Worm (Caenorhabditis elegans): Measurements from ENCODE around the gene cyp-35A2.

DNA sequence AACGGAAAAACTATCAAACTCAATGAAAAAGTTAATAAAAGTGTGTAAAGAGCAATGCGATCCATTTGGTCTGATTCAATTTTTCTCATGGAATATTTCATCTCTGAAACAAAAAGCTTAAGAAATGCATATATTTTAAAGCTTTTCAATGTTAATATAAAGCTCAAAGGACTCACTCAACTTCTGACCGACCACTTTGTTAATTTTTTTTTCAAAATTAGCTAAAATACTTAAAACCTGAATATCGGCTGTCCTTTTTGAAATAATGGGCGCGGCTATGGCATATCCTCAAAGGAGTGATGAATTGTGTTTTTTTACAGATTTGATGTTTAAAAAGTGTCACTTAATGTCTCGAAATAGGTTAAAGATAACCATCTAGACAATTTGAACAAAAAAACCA, 25.8 kb upstream of the cyp-35A2 start, which contains the start of gene C02H6.1:
- TF ChIP-seq F13C5.2 (tag; optimal IDR thresholded peaks at IDR 0.05) = no peak
- TF ChIP-seq ama-1 (optimal IDR thresholded peaks at IDR 0.05) = no peak
- TF ChIP-seq tbx-11 (GFP tag; IDR thresholded peaks at IDR 0.05) = no peak
- TF ChIP-seq flt-1 (GFP tag; IDR thresholded peaks at IDR 0.05) = no peak
- no peak for TF ChIP-seq scrt-1 (GFP tag; IDR thresholded peaks at IDR 0.05)
- TF ChIP-seq ets-7 (tag; optimal IDR thresholded peaks at IDR 0.05) = no peak
